Fruit fly (Drosophila melanogaster): Measurements from ENCODE around the gene Brd7-9.

The Brd7-9 gene

DNA sequence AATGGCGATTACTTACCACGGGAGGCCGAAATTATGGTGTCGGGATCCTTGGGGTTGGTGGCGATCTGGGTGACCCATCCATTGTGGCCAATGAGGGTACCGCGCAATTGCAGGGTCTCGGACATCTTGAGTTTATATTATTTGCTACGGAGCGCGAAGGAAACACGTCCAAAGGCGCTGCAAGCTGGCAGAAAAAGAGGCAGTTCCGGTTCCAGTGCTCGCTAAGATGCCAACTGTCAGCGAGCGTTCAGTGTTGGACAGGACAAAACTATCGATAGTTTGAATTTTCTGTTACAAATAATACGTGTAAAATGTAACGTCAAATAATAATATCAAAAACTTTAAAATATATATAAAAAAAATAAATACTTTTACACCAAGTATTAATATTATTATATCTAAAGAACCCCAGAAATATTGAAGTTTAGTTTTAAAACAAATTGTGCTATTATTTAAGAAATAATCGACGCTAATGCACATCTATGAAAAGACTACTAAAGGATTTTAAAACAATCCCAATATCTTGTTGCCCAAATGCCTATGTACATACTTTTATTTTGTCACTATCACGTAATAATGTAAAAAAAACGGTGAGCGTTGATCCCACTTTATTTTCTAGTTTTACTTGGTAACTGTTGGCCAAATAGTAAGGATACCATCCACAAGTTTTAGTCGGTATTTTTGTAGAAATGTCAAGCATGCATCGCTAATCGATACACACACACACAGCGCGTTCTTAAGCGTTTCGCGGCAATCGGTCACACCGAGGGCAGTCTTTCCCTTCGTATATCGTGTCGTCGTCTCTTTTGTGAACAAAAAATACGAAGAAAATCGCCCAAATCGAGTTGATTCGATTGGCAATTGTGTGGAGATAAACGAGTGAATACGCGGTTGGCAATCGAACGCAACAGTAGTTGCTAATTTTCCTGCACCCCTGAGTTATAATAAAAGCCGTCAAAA lies 44.7 kb downstream of the Brd7-9 start, which contains the start of the genes Rack1 and mts (continued):
- TF ChIP-seq Spps (tag; optimal IDR thresholded peaks at IDR 0.05), result peak; percentile 33
- peak; percentile 50; the same call in 1 of the 2 replicates for TF ChIP-seq CG32772 (GFP tag; IDR thresholded peaks at IDR 0.05)
- TF ChIP-seq sens (GFP tag), result peak; percentile 93
- TF ChIP-seq btn (GFP tag; optimal IDR thresholded peaks at IDR 0.05), result peak; percentile 64
- peak; percentile 79 for TF ChIP-seq CG18011 (GFP tag; optimal IDR thresholded peaks at IDR 0.05)
- TF ChIP-seq Dbx (GFP tag; IDR thresholded peaks at IDR 0.05), result peak; percentile 93
- peak; percentile 67 for TF ChIP-seq CG15601 (tag; optimal IDR thresholded peaks at IDR 0.05)
- peak; percentile 69 for TF ChIP-seq Chrac-16 (GFP tag; optimal IDR thresholded peaks at IDR 0.05)
- peak; percentile 93 for TF ChIP-seq CG10267 (tag; optimal IDR thresholded peaks at IDR 0.05)
- peak; percentile 67 for TF ChIP-seq gsb (GFP tag; IDR thresholded peaks at IDR 0.05)
- TF ChIP-seq Mes4 (GFP tag; optimal IDR thresholded peaks at IDR 0.05), result peak; percentile 94
- peak; percentile 49 for TF ChIP-seq CG3995 (GFP tag; optimal IDR thresholded peaks at IDR 0.05)
- TF ChIP-seq CG2199 (GFP tag; IDR thresholded peaks at IDR 0.05), result peak; percentile 77; the same call in 2 of the 3 replicates
- peak; percentile 56; the same call in 1 of the 2 replicates for TF ChIP-seq CG1024 (GFP tag; IDR thresholded peaks at IDR 0.05)
- peak; percentile 69 for TF ChIP-seq CG2120 (GFP tag; optimal IDR thresholded peaks at IDR 0.05)
- TF ChIP-seq Ptx1 (GFP tag; IDR thresholded peaks at IDR 0.05), result peak; percentile 66
- peak; percentile 96 for TF ChIP-seq NC2β (GFP tag; optimal IDR thresholded peaks at IDR 0.05)
- peak; percentile 16; the same call in 1 of the 3 replicates for TF ChIP-seq Mrtf (GFP tag; IDR thresholded peaks at IDR 0.05)
- peak; percentile 64 for TF ChIP-seq emc (GFP tag; optimal IDR thresholded peaks at IDR 0.05)
- TF ChIP-seq hb (GFP tag; IDR thresholded peaks at IDR 0.05; ENCODE audit: partially characterized antibody), result no peak; the same call in 1 of the 3 replicates
- peak; percentile 81 for TF ChIP-seq CG14014 (GFP tag; IDR thresholded peaks at IDR 0.05)
- no peak for TF ChIP-seq da (GFP tag; optimal IDR thresholded peaks at IDR 0.05)
- peak; percentile 71 for TF ChIP-seq Oli (tag; optimal IDR thresholded peaks at IDR 0.05)
- TF ChIP-seq jumu (GFP tag; optimal IDR thresholded peaks at IDR 0.05), result peak; percentile 56
- TF ChIP-seq CG10431 (GFP tag; optimal IDR thresholded peaks at IDR 0.05), result peak; percentile 89
- TF ChIP-seq ro (GFP tag; IDR thresholded peaks at IDR 0.05), result no peak
- peak; percentile 70 for TF ChIP-seq bbx (GFP tag; IDR thresholded peaks at IDR 0.05; ENCODE audit: partially characterized antibody)
- TF ChIP-seq CG2889 (GFP tag; IDR thresholded peaks at IDR 0.05), result 0 out of 3 replicates have a peak, but pooled peaks have one; percentile 11
- TF ChIP-seq CG1792 (GFP tag; optimal IDR thresholded peaks at IDR 0.05), result peak; percentile 59
- peak; percentile 75 for TF ChIP-seq Dek (tag; optimal IDR thresholded peaks at IDR 0.05)
- peak; percentile 50 for TF ChIP-seq exex (tag; optimal IDR thresholded peaks at IDR 0.05)
- peak; percentile 67 for TF ChIP-seq BEAF-32 (GFP tag; optimal IDR thresholded peaks at IDR 0.05)
- peak; percentile 56; the same call in 1 of the 2 replicates for TF ChIP-seq Scr (GFP tag; IDR thresholded peaks at IDR 0.05; ENCODE audit: partially characterized antibody)
- TF ChIP-seq oc (tag; optimal IDR thresholded peaks at IDR 0.05), result no peak
- peak; percentile 69 for TF ChIP-seq NK7.1 (GFP tag; optimal IDR thresholded peaks at IDR 0.05)
- TF ChIP-seq Ets65A (GFP tag), result peak; percentile 95
- TF ChIP-seq eyg (GFP tag; optimal IDR thresholded peaks at IDR 0.05), result peak; percentile 66
- TF ChIP-seq CG6175 (GFP tag; IDR thresholded peaks at IDR 0.05), result peak; percentile 61; the same call in 1 of the 3 replicates
- peak; percentile 92 for TF ChIP-seq CG12071 (GFP tag; optimal IDR thresholded peaks at IDR 0.05)
- no peak for TF ChIP-seq CG15073 (GFP tag; optimal IDR thresholded peaks at IDR 0.05)
- TF ChIP-seq CG12155 (GFP tag; optimal IDR thresholded peaks at IDR 0.05), result peak; percentile 71
- no peak for TF ChIP-seq Hr39 (optimal IDR thresholded peaks at IDR 0.05)
- peak; percentile 58 for TF ChIP-seq cas (GFP tag; IDR thresholded peaks at IDR 0.05)
- TF ChIP-seq nerfin-1 (tag; optimal IDR thresholded peaks at IDR 0.05), result peak; percentile 73
- peak; percentile 93 for TF ChIP-seq Meics (GFP tag; optimal IDR thresholded peaks at IDR 0.05)
- peak; percentile 67 for TF ChIP-seq cato (GFP tag; optimal IDR thresholded peaks at IDR 0.05; ENCODE audit: borderline replicate concordance)
- no peak for TF ChIP-seq D (optimal IDR thresholded peaks at IDR 0.05)
- peak; percentile 74 for TF ChIP-seq D (GFP tag; optimal IDR thresholded peaks at IDR 0.05)
- peak; percentile 71 for TF ChIP-seq Myb (GFP tag; optimal IDR thresholded peaks at IDR 0.05)
